Fruit fly (Drosophila melanogaster): ENCODE data around the gene FucTB.

Gene FucTB

dm6 chr2L:9388924-9389765, 41.7 kb downstream of the FucTB start (continued):
- TF ChIP-seq Doc3 (GFP tag; IDR thresholded peaks at IDR 0.05; ENCODE audit: partially characterized antibody) (no peak), CG15011 (GFP tag; optimal IDR thresholded peaks at IDR 0.05) (no peak), mam (GFP tag; optimal IDR thresholded peaks at IDR 0.05) (no peak), E2f2 (GFP tag; IDR thresholded peaks at IDR 0.05) (peak; percentile 8; the same call in 1 of the 2 replicates), GATAe (GFP tag; conservative IDR thresholded peaks at IDR 0.05) (peak; percentile 62), maf-S (GFP tag; optimal IDR thresholded peaks at IDR 0.05) (no peak), CG14710 (tag; optimal IDR thresholded peaks at IDR 0.05) (no peak), nerfin-2 (GFP tag; IDR thresholded peaks at IDR 0.05; ENCODE audit: partially characterized antibody) (no peak), ro (GFP tag; IDR thresholded peaks at IDR 0.05) (no peak), CG12942 (GFP tag; optimal IDR thresholded peaks at IDR 0.05) (no peak), H2.0 (GFP tag; IDR thresholded peaks at IDR 0.05) (no peak), CG10565 (GFP tag; optimal IDR thresholded peaks at IDR 0.05) (no peak), cwo (GFP tag; optimal IDR thresholded peaks at IDR 0.05) (peak; percentile 98), CG7372 (GFP tag; IDR thresholded peaks at IDR 0.05) (no peak), eve (GFP tag; optimal IDR thresholded peaks at IDR 0.05) (peak in 1 of 2 experiments; percentile 42), CG2678 (tag; optimal IDR thresholded peaks at IDR 0.05) (peak; percentile 10), NC2β (GFP tag; optimal IDR thresholded peaks at IDR 0.05) (no peak), NFAT (GFP tag; IDR thresholded peaks at IDR 0.05) (peak; percentile 46; the same call in 1 of the 2 replicates), Deaf1 (tag; optimal IDR thresholded peaks at IDR 0.05) (no peak), emc (GFP tag; optimal IDR thresholded peaks at IDR 0.05) (no peak), corto (GFP tag; optimal IDR thresholded peaks at IDR 0.05) (no peak), gem (tag; optimal IDR thresholded peaks at IDR 0.05) (no peak), lmd (GFP tag; IDR thresholded peaks at IDR 0.05) (no peak), Six4 (GFP tag; optimal IDR thresholded peaks at IDR 0.05) (no peak), CG8388 (GFP tag; optimal IDR thresholded peaks at IDR 0.05) (no peak), CG4854 (GFP tag; optimal IDR thresholded peaks at IDR 0.05) (no peak), nerfin-1 (tag; optimal IDR thresholded peaks at IDR 0.05) (no peak), dpn (GFP tag; optimal IDR thresholded peaks at IDR 0.05) (no peak), tin (GFP tag; optimal IDR thresholded peaks at IDR 0.05) (no peak), CG7556 (GFP tag; optimal IDR thresholded peaks at IDR 0.05) (no peak), CG10274 (GFP tag; optimal IDR thresholded peaks at IDR 0.05) (no peak), seq (GFP tag; IDR thresholded peaks at IDR 0.05) (no peak), HLH54F (GFP tag; optimal IDR thresholded peaks at IDR 0.05) (no peak), lab (GFP tag; optimal IDR thresholded peaks at IDR 0.05) (peak; percentile 2), CG10543 (GFP tag; optimal IDR thresholded peaks at IDR 0.05) (peak; percentile 42), Pdp1 (GFP tag; optimal IDR thresholded peaks at IDR 0.05) (peak in 1 of 2 experiments; percentile 97), CG16815 (GFP tag; optimal IDR thresholded peaks at IDR 0.05) (no peak), sna (GFP tag; IDR thresholded peaks at IDR 0.05; ENCODE audit: partially characterized antibody) (no peak), Scr (GFP tag; IDR thresholded peaks at IDR 0.05; ENCODE audit: partially characterized antibody) (no peak)
